Fruit fly (Drosophila melanogaster) Kc167 (cell line): ENCODE results near the gene Ubr3.

Source experiments
- Myc ChIP-seq: fragments of >200 bp; optimal IDR thresholded peaks from 2 replicates; lab custom pipeline; 2017; ENCODE audit warnings: missing external identifiers
- Sin3A ChIP-seq: fragments of >200 bp; optimal IDR thresholded peaks from 2 replicates; lab custom pipeline; 2018; ENCODE audit warnings: missing external identifiers
- h ChIP-seq: fragments of >200 bp; optimal IDR thresholded peaks from 3 replicates; lab custom pipeline; 2018; ENCODE audit warnings: missing external identifiers
- insv ChIP-seq: fragments of >200 bp; optimal IDR thresholded peaks from 3 replicates; lab custom pipeline; 2018; ENCODE audit warnings: missing external identifiers
- psq ChIP-seq: fragments of >200 bp; optimal IDR thresholded peaks from 2 replicates; lab custom pipeline; 2017; ENCODE audit warnings: missing external identifiers
- ttk ChIP-seq: sonication (Bioruptor generic); optimal IDR thresholded peaks from 2 replicates; lab custom pipeline; 2017; ENCODE audit warnings: missing external identifiers

DNA sequence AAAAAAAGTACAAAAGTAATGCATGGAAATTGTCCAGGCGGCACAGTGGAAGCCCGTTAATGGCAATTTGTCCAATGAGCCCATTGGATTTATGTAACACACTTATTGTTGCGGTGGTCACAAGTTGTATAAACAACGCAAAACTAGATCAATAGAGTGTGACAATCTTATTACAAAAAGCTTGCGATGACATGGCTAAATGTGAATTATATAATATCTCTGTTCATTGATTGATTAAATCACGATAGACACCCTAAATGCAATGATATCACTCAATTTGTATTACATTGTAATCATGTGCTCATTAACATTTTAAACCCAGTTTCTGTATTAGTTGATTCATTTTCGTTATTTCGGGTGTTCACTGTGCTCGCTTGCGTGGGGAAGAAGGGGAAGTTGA lies 42.3 kb downstream of the Ubr3 start:
- TF ChIP-seq Myc, result no peak
- TF ChIP-seq h (lab: Kevin White, UChicago), result no peak
- TF ChIP-seq insv (lab: Kevin White, UChicago), result no peak
- TF ChIP-seq Sin3A (lab: Kevin White, UChicago), result no peak
- no peak for TF ChIP-seq ttk (lab: Kevin White, UChicago)
- no peak for TF ChIP-seq psq (lab: Kevin White, UChicago)
